Comparison of ENCODE assay signal across 2 fruit fly cellular contexts in the genomic region with DNA sequence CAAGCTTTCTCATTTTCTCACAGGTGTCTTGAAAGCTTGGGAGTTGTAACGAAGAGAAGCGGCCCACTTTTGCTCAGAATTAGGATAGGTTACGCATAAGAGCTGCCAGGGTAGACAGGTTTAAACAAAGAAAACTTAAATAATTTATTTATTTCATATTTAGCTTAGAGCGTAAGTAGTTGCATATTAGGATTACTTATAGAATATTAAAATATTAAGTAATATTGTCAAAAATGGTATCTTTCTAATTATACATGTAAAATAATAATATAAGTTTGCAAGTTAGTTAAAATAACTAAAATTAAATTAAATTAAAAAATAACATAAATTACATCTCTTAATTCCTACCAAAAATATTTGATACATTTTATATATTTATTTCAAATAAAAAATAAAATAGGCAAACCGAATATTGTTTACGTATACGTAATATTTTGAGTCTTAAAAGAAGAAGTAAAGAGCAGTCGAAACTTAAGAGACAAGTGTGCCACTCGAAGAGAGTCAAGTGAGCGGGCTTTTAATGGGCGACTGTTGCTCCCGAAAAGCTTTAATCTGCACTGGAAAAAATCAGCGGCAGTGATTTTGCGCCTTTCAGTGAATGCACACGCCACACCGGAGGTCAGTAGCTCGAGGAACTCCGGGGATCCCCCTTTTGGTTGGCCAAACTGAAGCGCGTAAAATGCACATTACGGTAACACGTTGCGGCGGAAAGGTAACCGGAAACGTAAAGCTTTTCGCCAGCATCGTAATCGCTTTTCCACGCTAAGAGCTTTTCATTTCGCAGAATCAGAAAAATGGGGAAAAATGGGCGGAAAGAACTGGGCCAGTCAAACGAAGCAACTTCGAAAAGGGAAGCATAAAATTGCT.
TF ChIP-seq lines count a peak whose summit lies in the region.

No protein-coding gene starts in this region.

TF ChIP-seq in whole organism, embryonic, 481 proteins besides CTCF, POLR2A, EP300 and RAD21 (continued from another document and continues in another):
- peak; percentile 59 for TF ChIP-seq CG6854 (GFP tag; optimal IDR thresholded peaks at IDR 0.05; lab: Kevin White, UChicago)
- TF ChIP-seq CG13287 (GFP tag; IDR thresholded peaks at IDR 0.05; lab: Robert Waterston, UW; ENCODE audit: partially characterized antibody), result peak; percentile 28; the same call in 1 of the 2 replicates
- peak; percentile 42 for TF ChIP-seq CG15514 (GFP tag; optimal IDR thresholded peaks at IDR 0.05; lab: Kevin White, UChicago)
- no peak for TF ChIP-seq CG10431 (GFP tag; optimal IDR thresholded peaks at IDR 0.05; lab: Kevin White, UChicago)
- peak; percentile 12 for TF ChIP-seq CG2712 (tag; optimal IDR thresholded peaks at IDR 0.05; lab: Kevin White, UChicago)
- TF ChIP-seq Antp (GFP tag; optimal IDR thresholded peaks at IDR 0.05; lab: Kevin White, UChicago), result peak; percentile 56
- TF ChIP-seq HHEX (GFP tag; optimal IDR thresholded peaks at IDR 0.05; lab: Kevin White, UChicago), result peak; percentile 18
- no peak for TF ChIP-seq C15 (GFP tag; IDR thresholded peaks at IDR 0.05; lab: Robert Waterston, UW)
- no peak for TF ChIP-seq CG8290 (GFP tag; optimal IDR thresholded peaks at IDR 0.05; lab: Kevin White, UChicago)
- peak in 1 of 2 experiments; percentile 66 for TF ChIP-seq CG8290 (tag; optimal IDR thresholded peaks at IDR 0.05; lab: Kevin White, UChicago)
- TF ChIP-seq CG10565 (GFP tag; optimal IDR thresholded peaks at IDR 0.05; lab: Kevin White, UChicago), result no peak
- no peak for TF ChIP-seq CG15479 (GFP tag; optimal IDR thresholded peaks at IDR 0.05; lab: Kevin White, UChicago)
- TF ChIP-seq CG34376 (GFP tag; optimal IDR thresholded peaks at IDR 0.05; lab: Kevin White, UChicago), result no peak
- TF ChIP-seq CG11504 (tag; optimal IDR thresholded peaks at IDR 0.05; lab: Kevin White, UChicago), result peak; percentile 20
- TF ChIP-seq MBD-R2 (GFP tag; IDR thresholded peaks at IDR 0.05; lab: Robert Waterston, UW), result peak; percentile 21; the same call in 1 of the 2 replicates
- peak; percentile 74 for TF ChIP-seq CG9437 (GFP tag; optimal IDR thresholded peaks at IDR 0.05; lab: Kevin White, UChicago)
- TF ChIP-seq hkb (optimal IDR thresholded peaks at IDR 0.05; lab: Kevin White, UChicago), result no peak
- peak; percentile 66 for TF ChIP-seq hkb (GFP tag; IDR thresholded peaks at IDR 0.05; lab: Robert Waterston, UW)
- TF ChIP-seq CG4404 (GFP tag; IDR thresholded peaks at IDR 0.05; lab: Robert Waterston, UW), result no peak
- peak; percentile 27 for TF ChIP-seq nau (GFP tag; optimal IDR thresholded peaks at IDR 0.05; lab: Kevin White, UChicago)
- TF ChIP-seq H2.0 (GFP tag; IDR thresholded peaks at IDR 0.05; lab: Robert Waterston, UW), result peak; percentile 41; the same call in 1 of the 2 replicates
- peak; percentile 43; the same call in 1 of the 2 replicates for TF ChIP-seq E2f1 (GFP tag; IDR thresholded peaks at IDR 0.05; lab: Robert Waterston, UW)
- TF ChIP-seq Xbp1 (GFP tag; optimal IDR thresholded peaks at IDR 0.05; lab: Kevin White, UChicago), result peak; percentile 27
- peak; percentile 93 for TF ChIP-seq scrt (GFP tag; optimal IDR thresholded peaks at IDR 0.05; lab: Kevin White, UChicago)
- TF ChIP-seq zf30C (GFP tag; optimal IDR thresholded peaks at IDR 0.05; lab: Kevin White, UChicago), result peak; percentile 63
- TF ChIP-seq CHES-1-like (GFP tag; optimal IDR thresholded peaks at IDR 0.05; lab: Kevin White, UChicago), result peak; percentile 0
- TF ChIP-seq sr (GFP tag; IDR thresholded peaks at IDR 0.05; lab: Robert Waterston, UW), result no peak
- TF ChIP-seq CG2889 (GFP tag; IDR thresholded peaks at IDR 0.05; lab: Robert Waterston, UW), result peak; percentile 31; the same call in 1 of the 3 replicates
- TF ChIP-seq CG1603 (tag; optimal IDR thresholded peaks at IDR 0.05; lab: Kevin White, UChicago), result peak; percentile 28
- TF ChIP-seq ase (GFP tag; IDR thresholded peaks at IDR 0.05; lab: Robert Waterston, UW), result peak; percentile 12; the same call in 1 of the 3 replicates
- peak; percentile 70 for TF ChIP-seq Ada2b (GFP tag; IDR thresholded peaks at IDR 0.05; lab: Robert Waterston, UW)
- TF ChIP-seq CG7839 (tag; optimal IDR thresholded peaks at IDR 0.05; lab: Kevin White, UChicago), result peak; percentile 36
- TF ChIP-seq CG7556 (GFP tag; optimal IDR thresholded peaks at IDR 0.05; lab: Kevin White, UChicago), result peak; percentile 33
- TF ChIP-seq CG10209 (GFP tag; optimal IDR thresholded peaks at IDR 0.05; lab: Kevin White, UChicago), result no peak
- TF ChIP-seq grau (tag; optimal IDR thresholded peaks at IDR 0.05; lab: Kevin White, UChicago), result peak; percentile 46
- peak; percentile 39; the same call in 1 of the 3 replicates for TF ChIP-seq ken (GFP tag; IDR thresholded peaks at IDR 0.05; lab: Robert Waterston, UW)
- peak; percentile 15 for TF ChIP-seq dmrt99B (tag; optimal IDR thresholded peaks at IDR 0.05; lab: Kevin White, UChicago)
- TF ChIP-seq sima (GFP tag; optimal IDR thresholded peaks at IDR 0.05; lab: Kevin White, UChicago), result no peak
- TF ChIP-seq CG17328 (GFP tag; IDR thresholded peaks at IDR 0.05; lab: Robert Waterston, UW), result peak; percentile 45; the same call in 1 of the 2 replicates
- peak; percentile 67 for TF ChIP-seq Rfx (GFP tag; IDR thresholded peaks at IDR 0.05; lab: Robert Waterston, UW)
- TF ChIP-seq esg (GFP tag; conservative IDR thresholded peaks at IDR 0.05; lab: Robert Waterston, UW), result 0 out of 2 replicates have a peak, but pooled peaks have one; percentile 19
- no peak for TF ChIP-seq CG8765 (GFP tag; IDR thresholded peaks at IDR 0.05; lab: Robert Waterston, UW)
- TF ChIP-seq CG18599 (GFP tag; optimal IDR thresholded peaks at IDR 0.05; lab: Kevin White, UChicago), result peak; percentile 44
- TF ChIP-seq CG16815 (GFP tag; optimal IDR thresholded peaks at IDR 0.05; lab: Kevin White, UChicago), result no peak
- TF ChIP-seq Ets65A (GFP tag; lab: Kevin White, UChicago), result peak; percentile 88
- TF ChIP-seq zen (tag; optimal IDR thresholded peaks at IDR 0.05; lab: Kevin White, UChicago), result no peak
- peak; percentile 16 for TF ChIP-seq CoRest (tag; optimal IDR thresholded peaks at IDR 0.05; lab: Kevin White, UChicago)
- no peak for TF ChIP-seq Dp (GFP tag; optimal IDR thresholded peaks at IDR 0.05; lab: Kevin White, UChicago)
- 0 out of 4 replicates have a peak, but pooled peaks have one; percentile 54 for TF ChIP-seq chinmo (GFP tag; IDR thresholded peaks at IDR 0.05; lab: Robert Waterston, UW; ENCODE audit: partially characterized antibody)
- TF ChIP-seq CG16863 (GFP tag; optimal IDR thresholded peaks at IDR 0.05; lab: Kevin White, UChicago), result peak; percentile 8
- TF ChIP-seq CG31441 (GFP tag; IDR thresholded peaks at IDR 0.05; lab: Robert Waterston, UW), result peak; percentile 36; the same call in 1 of the 2 replicates
- peak; percentile 18 for TF ChIP-seq HLH54F (GFP tag; optimal IDR thresholded peaks at IDR 0.05; lab: Kevin White, UChicago)
- peak; percentile 46; the same call in 1 of the 2 replicates for TF ChIP-seq CG14441 (GFP tag; IDR thresholded peaks at IDR 0.05; lab: Robert Waterston, UW)
- no peak for TF ChIP-seq CG42726 (GFP tag; IDR thresholded peaks at IDR 0.05; lab: Robert Waterston, UW; ENCODE audit: partially characterized antibody)
- no peak for TF ChIP-seq CG12299 (tag; optimal IDR thresholded peaks at IDR 0.05; lab: Kevin White, UChicago)
- no peak for TF ChIP-seq ato (GFP tag; IDR thresholded peaks at IDR 0.05; lab: Robert Waterston, UW; ENCODE audit: partially characterized antibody)
- peak; percentile 62 to 66 for TF ChIP-seq Trl (optimal IDR thresholded peaks at IDR 0.05; lab: Kevin White, UChicago)
- TF ChIP-seq Trl (GFP tag; optimal IDR thresholded peaks at IDR 0.05; lab: Kevin White, UChicago), result peak; percentile 2

TF ChIP-seq in whole organism, prepupa, 60 proteins besides CTCF, POLR2A, EP300 and RAD21 (continued from another document):
- peak; percentile 40 for TF ChIP-seq Hr4 (GFP tag; optimal IDR thresholded peaks at IDR 0.05; lab: Kevin White, UChicago)
